Worm (Caenorhabditis elegans) whole organism, young adult: ENCODE results near the gene C08F1.6.

ENCODE experiments used
- bed-1 ChIP-seq: fragments of 200-800 bp; sonication (Bioruptor generic); IDR thresholded peaks from 2 replicates; pipeline ENCODE4 v1.3.6; 2022; ENCODE audit warnings: missing genetic modification reagents, missing genetic modification characterization, missing compliant biosample characterization
- mel-28 ChIP-seq: sonication (generic microtip); optimal IDR thresholded peaks from 2 replicates; lab custom pipeline; 2016; ENCODE audit warnings: borderline replicate concordance, mild to moderate bottlenecking, missing genetic modification characterization, missing compliant biosample characterization
- snpc-4 ChIP-seq, 5 experiments: fragments of 150-350 bp in 1 of 5; sonication (generic microtip) in 4 of 5; optimal IDR thresholded peaks; 2 replicates each; lab custom pipeline; 2014 to 2018; ENCODE audit warnings: missing genetic modification characterization in 5 of 5, missing biosample characterization in 3 of 5, antibody characterized with exemption in 2 of 5, mild to moderate bottlenecking in 2 of 5, missing compliant biosample characterization in 2 of 5, missing genotype in 2 of 5, moderate library complexity in 2 of 5, missing genetic modification reagents in 1 of 5
- unc-62 ChIP-seq: fragments of 150-350 bp; optimal IDR thresholded peaks from 2 replicates; lab custom pipeline; 2014; ENCODE audit warnings: missing biosample characterization, missing genetic modification reagents, missing genetic modification characterization

DNA sequence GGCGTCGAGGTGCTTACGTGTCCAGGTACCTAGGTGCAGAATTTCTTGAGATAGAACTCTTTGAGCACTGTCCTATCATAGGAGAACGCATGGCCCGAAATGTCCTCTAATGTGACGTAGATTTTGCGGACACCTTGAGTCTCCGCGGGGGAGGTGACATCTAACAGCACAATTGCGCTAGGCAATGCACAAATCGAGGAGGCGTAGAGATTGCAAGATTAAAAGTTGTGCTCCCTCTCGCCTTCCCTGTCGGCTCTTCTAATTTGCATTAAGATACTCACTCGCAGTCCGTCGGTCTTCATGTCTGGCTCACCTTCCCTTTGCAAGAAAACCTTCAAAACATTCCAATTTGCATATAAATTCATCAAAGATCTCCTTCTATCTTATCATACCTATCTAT is 28.4 kb downstream of the C08F1.6 start, which contains the start of gene F36H5.18:
- TF ChIP-seq snpc-4 (GFP tag; optimal IDR thresholded peaks at IDR 0.05; lab: Kevin White, UChicago) (no peak), snpc-4 (tag; optimal IDR thresholded peaks at IDR 0.05; lab: Kevin White, UChicago) (no peak), bed-1 (GFP tag; lab: Robert Waterston, UW) (no peak), mel-28 (no peak), unc-62 (GFP tag; lab: Kevin White, UChicago) (no peak)
